Fruit fly (Drosophila melanogaster) whole organism, embryonic: ENCODE results near the gene CG5445.

Source experiments
- Abd-B ChIP-seq: fragments of 200-800 bp; sonication (Bioruptor generic); optimal IDR thresholded peaks from 2 replicates; lab custom pipeline; 2018; ENCODE audit warnings: missing biosample characterization, mild to moderate bottlenecking, missing genetic modification characterization, moderate library complexity
- Atf6 ChIP-seq: fragments of 200-800 bp; sonication (Bioruptor generic); IDR thresholded peaks from 2 replicates; pipeline ENCODE4 v1.3.6; 2022; ENCODE audit warnings: missing biosample characterization, missing genetic modification characterization
- CG11247 ChIP-seq: fragments of 200-800 bp; sonication (Bioruptor generic); IDR thresholded peaks from 2 replicates; pipeline ENCODE4 v1.3.6; 2022; ENCODE audit warnings: missing biosample characterization, missing genetic modification characterization
- CG11696 ChIP-seq: fragments of 200-800 bp; sonication (Bioruptor generic); IDR thresholded peaks from 2 replicates; pipeline ENCODE4 v1.3.6; 2022; ENCODE audit warnings: missing biosample characterization, missing genetic modification characterization
- CG12659 ChIP-seq: fragments of 200-800 bp; sonication (Bioruptor generic); optimal IDR thresholded peaks from 3 replicates; lab custom pipeline; 2017; ENCODE audit warnings: mild to moderate bottlenecking, missing biosample characterization, missing genetic modification reagents, missing genetic modification characterization
- CG13424 ChIP-seq: fragments of 200-800 bp; sonication (Bioruptor generic); optimal IDR thresholded peaks from 2 replicates; lab custom pipeline; 2019; ENCODE audit warnings: missing biosample characterization, mild to moderate bottlenecking, missing genetic modification characterization, moderate library complexity
- CG13624 ChIP-seq: fragments of 200-800 bp; sonication (Bioruptor generic); optimal IDR thresholded peaks from 2 replicates; lab custom pipeline; 2016; ENCODE audit warnings: missing biosample characterization, missing genetic modification characterization
- CG14050 ChIP-seq: fragments of 200-800 bp; sonication (Bioruptor generic); IDR thresholded peaks from 3 replicates; pipeline ENCODE4 v1.3.6; 2022; ENCODE audit warnings: missing biosample characterization, missing genetic modification characterization
- CG17359 ChIP-seq: fragments of 200-800 bp; sonication (Bioruptor generic); optimal IDR thresholded peaks from 3 replicates; lab custom pipeline; 2018; ENCODE audit warnings: missing biosample characterization, mild to moderate bottlenecking, missing genetic modification characterization, moderate library complexity
- CG3281 ChIP-seq: fragments of 200-800 bp; sonication (Bioruptor generic); optimal IDR thresholded peaks from 3 replicates; lab custom pipeline; 2017; ENCODE audit warnings: missing biosample characterization, mild to moderate bottlenecking, missing genetic modification characterization
- CG4820 ChIP-seq: fragments of 200-800 bp; sonication (Bioruptor generic); optimal IDR thresholded peaks from 3 replicates; lab custom pipeline; 2016; ENCODE audit warnings: missing biosample characterization, missing genetic modification characterization
- CG6854 ChIP-seq: fragments of 200-800 bp; sonication (Bioruptor generic); optimal IDR thresholded peaks from 3 replicates; lab custom pipeline; 2017; ENCODE audit warnings: missing biosample characterization, mild to moderate bottlenecking, missing genetic modification characterization
- CG7372 ChIP-seq: fragments of 200-800 bp; sonication (Bioruptor generic); IDR thresholded peaks from 2 replicates; pipeline ENCODE4 v1.3.6; 2022; ENCODE audit warnings: missing biosample characterization, missing genetic modification characterization
- CG7556 ChIP-seq: fragments of 200-800 bp; sonication (Bioruptor generic); optimal IDR thresholded peaks from 2 replicates; lab custom pipeline; 2017; ENCODE audit warnings: missing biosample characterization, mild to moderate bottlenecking, missing genetic modification characterization
- CG7786 ChIP-seq: fragments of 200-800 bp; sonication (Bioruptor generic); optimal IDR thresholded peaks from 2 replicates; lab custom pipeline; 2016; ENCODE audit warnings: missing biosample characterization, missing genetic modification characterization
- CG7839 ChIP-seq: fragments of 200-800 bp; sonication (Bioruptor generic); optimal IDR thresholded peaks from 3 replicates; lab custom pipeline; 2018; ENCODE audit warnings: missing biosample characterization, mild to moderate bottlenecking, missing genetic modification characterization, moderate library complexity
- CG8765 ChIP-seq: fragments of 200-800 bp; sonication (Bioruptor generic); IDR thresholded peaks from 2 replicates; pipeline ENCODE4 v1.3.6; 2022; ENCODE audit warnings: missing biosample characterization, missing genetic modification characterization
- CG8924 ChIP-seq: fragments of 200-800 bp; optimal IDR thresholded peaks from 3 replicates; lab custom pipeline; 2019; ENCODE audit warnings: missing biosample characterization, mild to moderate bottlenecking, missing genetic modification characterization, moderate library complexity
- CG9437 ChIP-seq: fragments of 200-800 bp; sonication (Bioruptor generic); optimal IDR thresholded peaks from 2 replicates; lab custom pipeline; 2018; ENCODE audit warnings: missing biosample characterization, mild to moderate bottlenecking, missing genetic modification characterization
- CrebB ChIP-seq: fragments of 200-800 bp; sonication (Bioruptor generic); optimal IDR thresholded peaks from 3 replicates; lab custom pipeline; 2018; ENCODE audit warnings: missing biosample characterization, mild to moderate bottlenecking, missing genetic modification characterization
- Eip74EF ChIP-seq, 2 experiments: fragments of 200-800 bp in 1 of 2; fragments of >200 bp in 1 of 2; sonication (Bioruptor generic) in 1 of 2; optimal IDR thresholded peaks; 2 replicates each; lab custom pipeline; 2017 to 2019; ENCODE audit warnings: missing biosample characterization in 2 of 2, missing genetic modification characterization in 2 of 2, mild to moderate bottlenecking in 1 of 2, moderate library complexity in 1 of 2
- Hmr ChIP-seq: fragments of 200-800 bp; sonication (Bioruptor generic); optimal IDR thresholded peaks from 3 replicates; lab custom pipeline; 2017; ENCODE audit warnings: mild to moderate bottlenecking, missing biosample characterization, missing genetic modification reagents, missing genetic modification characterization
- Hr78 ChIP-seq, 2 experiments: fragments of 200-800 bp in 1 of 2; fragments of >200 bp in 1 of 2; sonication (Bioruptor generic) in 1 of 2; optimal IDR thresholded peaks; 2 replicates each; lab custom pipeline; 2017 to 2019; ENCODE audit warnings: missing biosample characterization in 2 of 2, missing genetic modification characterization in 2 of 2, mild to moderate bottlenecking in 1 of 2, moderate library complexity in 1 of 2
- Myb ChIP-seq: fragments of 200-800 bp; sonication (Bioruptor generic); optimal IDR thresholded peaks from 2 replicates; lab custom pipeline; 2016; ENCODE audit warnings: missing biosample characterization, missing genetic modification characterization
- Nf-YC ChIP-seq: fragments of 200-800 bp; optimal IDR thresholded peaks from 3 replicates; lab custom pipeline; 2019; ENCODE audit warnings: missing biosample characterization, mild to moderate bottlenecking, missing genetic modification characterization, moderate library complexity
- NfI ChIP-seq: fragments of 200-800 bp; sonication (Bioruptor generic); optimal IDR thresholded peaks from 3 replicates; lab custom pipeline; 2018; ENCODE audit warnings: missing biosample characterization, mild to moderate bottlenecking, missing genetic modification characterization, moderate library complexity
- Sin3A ChIP-seq: fragments of >200 bp; optimal IDR thresholded peaks from 2 replicates; lab custom pipeline; 2018
- Sox102F ChIP-seq: fragments of 200-800 bp; sonication (Bioruptor generic); optimal IDR thresholded peaks from 2 replicates; lab custom pipeline; 2018; ENCODE audit warnings: missing biosample characterization, mild to moderate bottlenecking, missing genetic modification characterization, moderate library complexity
- Usf ChIP-seq: fragments of 200-800 bp; sonication (Bioruptor generic); optimal IDR thresholded peaks from 2 replicates; lab custom pipeline; 2017; ENCODE audit warnings: missing genotype, missing biosample characterization, missing genetic modification characterization
- bcd ChIP-seq: fragments of 200-800 bp; sonication (Bioruptor generic); optimal IDR thresholded peaks from 2 replicates; lab custom pipeline; 2017; ENCODE audit warnings: missing biosample characterization, mild to moderate bottlenecking, missing genetic modification characterization
- dan ChIP-seq: fragments of 200-800 bp; sonication (Bioruptor generic); IDR thresholded peaks from 2 replicates; pipeline ENCODE4 v1.3.6; 2022; ENCODE audit warnings: missing biosample characterization, missing genetic modification characterization
- disco-r ChIP-seq: fragments of 200-800 bp; sonication (Bioruptor generic); optimal IDR thresholded peaks from 2 replicates; lab custom pipeline; 2016; ENCODE audit warnings: missing biosample characterization, missing genetic modification characterization
- dmrt99B ChIP-seq: fragments of 200-800 bp; sonication (Bioruptor generic); optimal IDR thresholded peaks from 2 replicates; lab custom pipeline; 2018; ENCODE audit warnings: missing biosample characterization, mild to moderate bottlenecking, missing genetic modification characterization, moderate library complexity
- ems ChIP-seq: fragments of 200-800 bp; sonication (Bioruptor generic); optimal IDR thresholded peaks from 3 replicates; lab custom pipeline; 2016; ENCODE audit warnings: missing biosample characterization, missing genetic modification characterization
- fd96Cb ChIP-seq: fragments of 200-800 bp; sonication (Bioruptor generic); optimal IDR thresholded peaks from 2 replicates; lab custom pipeline; 2018; ENCODE audit warnings: missing biosample characterization, mild to moderate bottlenecking, missing genetic modification characterization, moderate library complexity
- ham ChIP-seq: fragments of 200-800 bp; sonication (Bioruptor generic); IDR thresholded peaks from 2 replicates; pipeline ENCODE4 v1.3.6; 2022; ENCODE audit warnings: missing biosample characterization, missing genetic modification characterization
- hbn ChIP-seq: fragments of 200-800 bp; sonication (Bioruptor generic); IDR thresholded peaks from 2 replicates; pipeline ENCODE4 v1.3.6; 2022; ENCODE audit warnings: missing biosample characterization, missing genetic modification characterization; ENCODE audit not compliant: partially characterized antibody
- lilli ChIP-seq: fragments of 200-800 bp; sonication (Bioruptor generic); optimal IDR thresholded peaks from 3 replicates; lab custom pipeline; 2016; ENCODE audit warnings: missing biosample characterization, missing genetic modification characterization
- maf-S ChIP-seq: fragments of 200-800 bp; sonication (Bioruptor generic); optimal IDR thresholded peaks from 2 replicates; lab custom pipeline; 2016; ENCODE audit warnings: missing biosample characterization, missing genetic modification characterization
- oc ChIP-seq: fragments of 200-800 bp; sonication (Bioruptor generic); optimal IDR thresholded peaks from 2 replicates; lab custom pipeline; 2018; ENCODE audit warnings: missing biosample characterization, mild to moderate bottlenecking, missing genetic modification characterization, moderate library complexity
- odd ChIP-seq: fragments of 200-800 bp; sonication (Bioruptor generic); optimal IDR thresholded peaks from 2 replicates; lab custom pipeline; 2017; ENCODE audit warnings: missing biosample characterization, mild to moderate bottlenecking, missing genetic modification characterization
- prd ChIP-seq, 3 experiments: fragments of >200 bp in 2 of 3; fragments of 200-800 bp in 1 of 3; sonication (Bioruptor generic) in 1 of 3; optimal IDR thresholded peaks in 2 of 3; IDR thresholded peaks in 1 of 3; 2 replicates in 2 of 3; 3 replicates in 1 of 3; pipeline versions ENCODE4 v1.3.6 to Lab custom; 2017 to 2022; ENCODE audit warnings: missing biosample characterization in 1 of 3, missing genetic modification characterization in 1 of 3
- pros ChIP-seq: fragments of 200-800 bp; sonication (Bioruptor generic); optimal IDR thresholded peaks from 3 replicates; lab custom pipeline; 2019; ENCODE audit warnings: missing biosample characterization, mild to moderate bottlenecking, missing genetic modification characterization, moderate library complexity
- row ChIP-seq: fragments of 200-800 bp; sonication (Bioruptor generic); IDR thresholded peaks from 3 replicates; pipeline ENCODE4 v1.3.6; 2022; ENCODE audit warnings: missing biosample characterization, missing genetic modification characterization
- sqz ChIP-seq: fragments of 200-800 bp; sonication (Bioruptor generic); optimal IDR thresholded peaks from 3 replicates; lab custom pipeline; 2018; ENCODE audit warnings: missing biosample characterization, mild to moderate bottlenecking, missing genetic modification characterization
- tap ChIP-seq: fragments of 200-800 bp; optimal IDR thresholded peaks from 3 replicates; lab custom pipeline; 2019; ENCODE audit warnings: missing biosample characterization, mild to moderate bottlenecking, missing genetic modification characterization, moderate library complexity
- tgo ChIP-seq: fragments of 200-800 bp; sonication (Bioruptor generic); IDR thresholded peaks from 3 replicates; pipeline ENCODE4 v1.3.6; 2022; ENCODE audit warnings: missing biosample characterization, missing genetic modification characterization
- zfh2 ChIP-seq: fragments of 200-800 bp; sonication (Bioruptor generic); optimal IDR thresholded peaks from 2 replicates; lab custom pipeline; 2016; ENCODE audit warnings: missing biosample characterization, missing genetic modification characterization

The CG5445 gene

DNA sequence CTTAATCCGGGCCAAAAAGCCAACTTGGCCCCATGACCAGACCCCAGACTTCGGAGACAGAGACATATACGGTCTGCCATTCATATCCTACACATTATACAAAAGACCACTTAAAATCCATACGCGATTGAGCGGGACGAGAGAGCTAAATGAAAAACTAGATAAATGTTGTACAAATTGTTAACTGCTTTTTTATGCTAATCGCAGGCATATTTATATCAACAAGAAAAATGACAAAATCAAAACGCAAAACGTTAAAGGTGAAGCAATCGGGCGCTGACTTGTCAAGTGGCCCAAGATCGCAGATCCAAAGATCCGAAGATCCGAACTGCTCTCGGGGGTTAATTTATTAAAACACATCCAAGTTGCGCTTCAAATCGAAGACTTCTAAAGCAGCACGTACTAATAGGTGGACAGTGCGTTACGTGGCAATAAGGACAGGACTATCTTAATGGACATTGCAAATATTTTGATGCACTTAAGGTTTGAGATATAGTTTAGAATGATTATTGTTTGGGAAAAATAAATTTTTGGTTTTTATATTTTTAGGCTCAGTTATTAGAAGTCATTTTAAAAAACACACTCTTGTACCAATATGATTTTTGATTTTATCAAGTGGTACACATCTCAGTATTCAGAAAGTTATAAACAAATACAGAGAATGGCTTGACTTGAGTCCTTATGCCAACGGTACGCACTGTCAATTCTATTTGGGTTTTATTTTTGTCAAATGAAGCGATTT is 47.8 kb downstream of the CG5445 start (continued):
- TF ChIP-seq Usf (GFP tag; lab: Kevin White, UChicago): peak; percentile 16
- peak; percentile 8 for TF ChIP-seq odd (GFP tag; lab: Kevin White, UChicago)
- TF ChIP-seq CG13424: peak; percentile 61
- TF ChIP-seq tgo (GFP tag; lab: Robert Waterston, UW): peak; percentile 52; the same call in 2 of the 3 replicates
- TF ChIP-seq fd96Cb (tag; lab: Kevin White, UChicago): peak; percentile 14
- peak; percentile 62 for TF ChIP-seq lilli
- no peak for TF ChIP-seq Hr78 (GFP tag; optimal IDR thresholded peaks at IDR 0.05; lab: Kevin White, UChicago)
- TF ChIP-seq row (GFP tag; lab: Robert Waterston, UW): peak; percentile 41; the same call in 2 of the 3 replicates
- TF ChIP-seq disco-r: peak; percentile 2
- TF ChIP-seq bcd (GFP tag; lab: Kevin White, UChicago): peak; percentile 42
- TF ChIP-seq pros: no peak
- TF ChIP-seq CG11696 (GFP tag; lab: Robert Waterston, UW): peak; percentile 42; the same call in 1 of the 2 replicates
- TF ChIP-seq sqz (GFP tag; lab: Kevin White, UChicago): no peak
- peak; percentile 34 for TF ChIP-seq zfh2 (GFP tag; lab: Kevin White, UChicago)
- peak; percentile 23 for TF ChIP-seq ems (GFP tag; lab: Kevin White, UChicago)
- TF ChIP-seq Eip74EF (GFP tag; optimal IDR thresholded peaks at IDR 0.05; lab: Kevin White, UChicago): no peak
- TF ChIP-seq CG11247 (GFP tag; lab: Robert Waterston, UW): no peak
- TF ChIP-seq hbn: no peak
- TF ChIP-seq CG4820 (GFP tag; lab: Kevin White, UChicago): peak; percentile 6
- TF ChIP-seq CG3281 (GFP tag; lab: Kevin White, UChicago): peak; percentile 74
- TF ChIP-seq CG8924 (tag; lab: Kevin White, UChicago): peak; percentile 58
- TF ChIP-seq CG8765 (GFP tag; lab: Robert Waterston, UW): no peak
- TF ChIP-seq Abd-B (GFP tag; lab: Kevin White, UChicago): peak; percentile 11
- TF ChIP-seq CG7839: peak; percentile 75
- TF ChIP-seq prd (optimal IDR thresholded peaks at IDR 0.05; lab: Kevin White, UChicago): no peak
- peak; percentile 46; the same call in 1 of the 3 replicates for TF ChIP-seq prd (GFP tag; IDR thresholded peaks at IDR 0.05; lab: Robert Waterston, UW)
- peak; percentile 13 for TF ChIP-seq CG17359 (tag; lab: Kevin White, UChicago)
- TF ChIP-seq Hmr: peak; percentile 53
- TF ChIP-seq Atf6 (GFP tag; lab: Robert Waterston, UW): peak; percentile 50; the same call in 1 of the 2 replicates
- TF ChIP-seq maf-S (GFP tag; lab: Kevin White, UChicago): peak; percentile 6
- TF ChIP-seq CG9437 (GFP tag; lab: Kevin White, UChicago): peak; percentile 23
- TF ChIP-seq CG7556 (GFP tag; lab: Kevin White, UChicago): peak; percentile 49
- no peak for TF ChIP-seq ham
- peak; percentile 46 for TF ChIP-seq CG12659
- TF ChIP-seq dan (GFP tag; lab: Robert Waterston, UW): no peak
- no peak for TF ChIP-seq Sin3A (lab: Kevin White, UChicago)
- peak; percentile 57 for TF ChIP-seq Nf-YC
- peak; percentile 15; the same call in 1 of the 3 replicates for TF ChIP-seq CG14050 (GFP tag; lab: Robert Waterston, UW)
- TF ChIP-seq tap: peak; percentile 9
- TF ChIP-seq CG7786 (GFP tag; lab: Kevin White, UChicago): peak; percentile 37
- peak; percentile 13 for TF ChIP-seq Myb
- TF ChIP-seq CrebB (tag; lab: Kevin White, UChicago): no peak
- peak; percentile 36 for TF ChIP-seq CG6854
- TF ChIP-seq dmrt99B (tag; lab: Kevin White, UChicago): peak; percentile 55
- no peak for TF ChIP-seq oc (tag; lab: Kevin White, UChicago)
- no peak for TF ChIP-seq CG7372 (GFP tag; lab: Robert Waterston, UW)
- TF ChIP-seq Sox102F (GFP tag; lab: Kevin White, UChicago): no peak
- TF ChIP-seq CG13624 (GFP tag; lab: Kevin White, UChicago): peak; percentile 35
- TF ChIP-seq NfI: peak; percentile 29
